Fruit fly (Drosophila melanogaster): Measurements from ENCODE around the gene Eig71Ec.

The Eig71Ec gene

dm6 chr3L:15679420-15679819 lies 27.4 kb upstream of the Eig71Ec start, which contains the start of gene CG7304:
CG7304 (plus strand) TSS chr3L:15679720.
- TF ChIP-seq CG8478 (optimal IDR thresholded peaks at IDR 0.05), result no peak

dm6 chr3L:15678284-15678683 lies 26.2 kb upstream of the Eig71Ec start:
- no peak for TF ChIP-seq CTCF (optimal IDR thresholded peaks at IDR 0.05)

- TF ChIP-seq CG8478 (optimal IDR thresholded peaks at IDR 0.05) (no peak), CTCF (optimal IDR thresholded peaks at IDR 0.05) (no peak)
These were observed 25.6 kb upstream of the Eig71Ec start for dm6 chr3L:15677662-15678061.

- no peak for TF ChIP-seq CTCF (optimal IDR thresholded peaks at IDR 0.05)
- no peak for TF ChIP-seq CG8478 (optimal IDR thresholded peaks at IDR 0.05)
These were observed 23.1 kb upstream of the Eig71Ec start for dm6 chr3L:15675111-15675510.

dm6 chr3L:15672800-15673199 lies 20.7 kb upstream of the Eig71Ec start:
- TF ChIP-seq CG8478 (optimal IDR thresholded peaks at IDR 0.05) (no peak), CTCF (optimal IDR thresholded peaks at IDR 0.05) (no peak)

dm6 chr3L:15670455-15670854 lies 18.4 kb upstream of the Eig71Ec start:
- TF ChIP-seq CG8478 (optimal IDR thresholded peaks at IDR 0.05) (no peak), CTCF (optimal IDR thresholded peaks at IDR 0.05) (no peak)

dm6 chr3L:15669939-15670338 lies 17.9 kb upstream of the Eig71Ec start:
- TF ChIP-seq CG8478 (optimal IDR thresholded peaks at IDR 0.05), result no peak
- TF ChIP-seq CTCF (optimal IDR thresholded peaks at IDR 0.05), result no peak

- TF ChIP-seq CG8478 (optimal IDR thresholded peaks at IDR 0.05), result no peak
- no peak for TF ChIP-seq CTCF (optimal IDR thresholded peaks at IDR 0.05)
These were observed 13.7 kb upstream of the Eig71Ec start for dm6 chr3L:15665741-15666140.

- TF ChIP-seq CG8478 (optimal IDR thresholded peaks at IDR 0.05) (no peak), CTCF (optimal IDR thresholded peaks at IDR 0.05) (no peak)
These were observed 12.2 kb upstream of the Eig71Ec start for dm6 chr3L:15664199-15664794.

dm6 chr3L:15662510-15662909 lies 10.5 kb upstream of the Eig71Ec start:
- TF ChIP-seq CTCF (optimal IDR thresholded peaks at IDR 0.05), result no peak
- no peak for TF ChIP-seq CG8478 (optimal IDR thresholded peaks at IDR 0.05)

dm6 chr3L:15661567-15661966 lies 9.5 kb upstream of the Eig71Ec start, which contains the start of gene CG43082:
CG43082 (plus strand) TSS chr3L:15661867.
- TF ChIP-seq CTCF (optimal IDR thresholded peaks at IDR 0.05), result no peak
- no peak for TF ChIP-seq CG8478 (optimal IDR thresholded peaks at IDR 0.05)

- TF ChIP-seq CG8478 (optimal IDR thresholded peaks at IDR 0.05) (no peak), CTCF (optimal IDR thresholded peaks at IDR 0.05) (no peak)
These were observed 8.9 kb upstream of the Eig71Ec start, which contains the start of the genes Eig71Ej and Eig71Ek for dm6 chr3L:15660915-15661314. Eig71Ej (minus strand) TSS chr3L:15661015. Eig71Ek (plus strand) TSS chr3L:15661248.

dm6 chr3L:15659341-15659740 lies 7.3 kb upstream of the Eig71Ec start, which contains the start of the genes Eig71Eh and Eig71Ei:
Eig71Eh (minus strand) TSS chr3L:15659441.
Eig71Ei (plus strand) TSS chr3L:15659707.
- TF ChIP-seq CG8478 (optimal IDR thresholded peaks at IDR 0.05) (no peak), CTCF (optimal IDR thresholded peaks at IDR 0.05) (no peak)

- TF ChIP-seq CTCF (optimal IDR thresholded peaks at IDR 0.05) (no peak), CG8478 (optimal IDR thresholded peaks at IDR 0.05) (no peak)
These were observed 5.2 kb upstream of the Eig71Ec start, which contains the start of the genes Eig71Ef and Eig71Eg for dm6 chr3L:15657290-15657689. Eig71Ef (minus strand) TSS chr3L:15657390. Eig71Eg (plus strand) TSS chr3L:15657628.

- TF ChIP-seq CTCF (optimal IDR thresholded peaks at IDR 0.05) (no peak), CG8478 (optimal IDR thresholded peaks at IDR 0.05) (no peak)
These were observed 3.9 kb upstream of the Eig71Ec start, which contains the start of gene Eig71Ee for dm6 chr3L:15655910-15656309. Eig71Ee (minus strand) TSS chr3L:15656010.

- no peak for TF ChIP-seq CG8478 (optimal IDR thresholded peaks at IDR 0.05)
- no peak for TF ChIP-seq CTCF (optimal IDR thresholded peaks at IDR 0.05)
These were observed 1.5 kb downstream of the Eig71Ec start, which contains the start of gene CG43084 for dm6 chr3L:15650552-15650951. CG43084 (plus strand) TSS chr3L:15650852.

Data from S2 (cell line).